Worm (Caenorhabditis elegans) whole organism, late embryonic: ENCODE data around the gene Y46H3D.1.

ENCODE experiments used
- K09A11.1 ChIP-seq: sonication (generic microtip); optimal IDR thresholded peaks from 2 replicates; lab custom pipeline; 2017; ENCODE audit warnings: antibody characterized with exemption, mild to moderate bottlenecking, missing genetic modification characterization, missing compliant biosample characterization; ENCODE audit not compliant: insufficient read depth
- ama-1 ChIP-seq: fragments of 150-350 bp; optimal IDR thresholded peaks from 2 replicates; lab custom pipeline; 2014
- ceh-45 ChIP-seq: fragments of 200-800 bp; sonication (Bioruptor generic); IDR thresholded peaks from 2 replicates; pipeline ENCODE4 v1.3.6; 2022; ENCODE audit warnings: missing genetic modification reagents, missing genetic modification characterization, missing compliant biosample characterization
- elt-2 ChIP-seq: sonication (generic microtip); optimal IDR thresholded peaks from 2 replicates; lab custom pipeline; 2016; ENCODE audit warnings: missing genetic modification reagents, missing genetic modification characterization, missing compliant biosample characterization
- lin-11 ChIP-seq: fragments of 200-800 bp; sonication (Bioruptor generic); optimal IDR thresholded peaks from 2 replicates; lab custom pipeline; 2018; ENCODE audit warnings: mild to moderate bottlenecking, missing genetic modification characterization, missing compliant biosample characterization
- nhr-11 ChIP-seq: fragments of 150-350 bp; optimal IDR thresholded peaks from 2 replicates; lab custom pipeline; 2014; ENCODE audit warnings: missing biosample characterization, missing genetic modification characterization
- nhr-232 ChIP-seq: sonication (generic microtip); optimal IDR thresholded peaks from 2 replicates; lab custom pipeline; 2016; ENCODE audit warnings: missing genetic modification characterization, missing compliant biosample characterization
- pha-4 ChIP-seq: fragments of 150-350 bp; optimal IDR thresholded peaks from 2 replicates; lab custom pipeline; 2018; ENCODE audit warnings: missing biosample characterization, missing genetic modification reagents, missing genetic modification characterization
- pros-1 ChIP-seq: fragments of 150-350 bp; optimal IDR thresholded peaks from 2 replicates; lab custom pipeline; 2014; ENCODE audit warnings: missing biosample characterization, missing genetic modification reagents, missing genetic modification characterization
- rnt-1 ChIP-seq: sonication (generic microtip); optimal IDR thresholded peaks from 2 replicates; lab custom pipeline; 2016; ENCODE audit warnings: missing genetic modification characterization, missing compliant biosample characterization
- sox-4 ChIP-seq: sonication (generic microtip); optimal IDR thresholded peaks from 2 replicates; lab custom pipeline; 2017; ENCODE audit warnings: mild to moderate bottlenecking, missing genetic modification characterization, inconsistent platforms, missing compliant biosample characterization
- tbx-2 ChIP-seq: sonication (generic microtip); optimal IDR thresholded peaks from 2 replicates; lab custom pipeline; 2016; ENCODE audit warnings: missing genetic modification characterization, missing compliant biosample characterization

ce11 chrV:1620537-1620936, 21.8 kb upstream of the Y46H3D.1 start:
- TF ChIP-seq lin-11 (tag; lab: Kevin White, UChicago) (no peak), ama-1 (lab: Kevin White, UChicago) (no peak), pros-1 (tag; lab: Kevin White, UChicago) (no peak), sox-4 (tag; lab: Kevin White, UChicago) (no peak), K09A11.1 (tag; lab: Kevin White, UChicago) (no peak), ceh-45 (GFP tag; lab: Robert Waterston, UW) (no peak), pha-4 (tag; lab: Kevin White, UChicago) (no peak), nhr-232 (tag; lab: Kevin White, UChicago) (no peak), elt-2 (no peak), nhr-11 (tag; lab: Kevin White, UChicago) (no peak), rnt-1 (no peak), tbx-2 (tag; lab: Kevin White, UChicago) (no peak)
